Worm (Caenorhabditis elegans) whole organism, mixed stage, embryonic: ENCODE results near the gene pgl-1.

Experiments
- lsy-2 ChIP-seq: fragments of 150-350 bp; optimal IDR thresholded peaks from 2 replicates; lab custom pipeline; 2014; ENCODE audit warnings: missing biosample characterization, missing genetic modification characterization
- nhr-28 ChIP-seq: fragments of 150-350 bp; optimal IDR thresholded peaks from 2 replicates; lab custom pipeline; 2014; ENCODE audit warnings: missing biosample characterization, missing genetic modification characterization

ce11 chrIV:6971213-6971612 is 5.9 kb downstream of the pgl-1 start, which contains the start of gene ZK381.62:
- no peak for TF ChIP-seq nhr-28 (tag; lab: Kevin White, UChicago)
- no peak for TF ChIP-seq lsy-2 (tag; lab: Kevin White, UChicago)
